Worm (Caenorhabditis elegans) whole organism, dauer: ENCODE data around the gene C44B7.7.

Source experiments
- unc-62 ChIP-seq: sonication (generic microtip); optimal IDR thresholded peaks from 2 replicates; lab custom pipeline; 2017; ENCODE audit warnings: missing biosample characterization, missing genetic modification reagents, missing genetic modification characterization

C44B7.7 gene

DNA sequence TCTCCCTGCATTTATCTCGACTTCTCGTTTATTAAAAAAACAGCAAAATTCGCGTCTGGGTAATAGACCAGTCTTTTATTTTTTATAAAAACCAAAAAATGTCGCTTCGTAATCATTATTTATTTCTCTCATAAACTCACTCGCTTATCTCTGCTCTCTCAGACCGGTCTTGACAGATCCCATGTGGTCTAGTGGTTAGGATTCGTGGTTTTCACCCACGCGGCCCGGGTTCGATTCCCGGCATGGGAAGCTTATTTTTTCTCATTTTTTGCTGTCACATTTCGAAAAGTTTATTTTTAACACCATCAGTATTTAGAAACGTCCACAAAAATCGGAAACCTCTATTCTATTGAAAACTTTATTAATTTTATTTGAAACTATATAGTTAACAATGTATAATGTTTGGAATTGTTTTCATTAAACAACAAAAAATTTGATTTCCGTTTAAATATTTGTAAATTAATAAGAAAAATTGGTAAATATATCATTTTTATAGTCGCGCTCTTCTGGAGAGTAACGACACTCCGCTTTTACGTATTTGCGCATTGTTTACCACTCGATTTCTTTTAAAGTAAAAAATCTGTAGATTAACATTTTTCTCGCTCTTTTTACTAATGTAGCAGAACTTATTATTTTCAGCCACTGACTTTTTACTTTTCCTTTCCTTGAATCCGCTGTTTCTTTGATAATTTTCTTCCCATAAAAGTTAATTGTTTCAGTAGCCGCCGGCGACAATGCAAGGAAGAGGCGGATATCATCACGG is 18.2 kb upstream of the C44B7.7 start, which contains the start of gene hrpl-1:
Gene hrpl-1, plus strand, starts transcription at position 713 of the 763 bp plus-strand sequence.
- no peak for TF ChIP-seq unc-62 (GFP tag; lab: Kevin White, UChicago)

- no peak for TF ChIP-seq unc-62 (GFP tag; lab: Kevin White, UChicago)
Observed at ce11 chrII:6897507-6897906, 17.5 kb upstream of the C44B7.7 start, which contains the start of gene C44B7.11. Gene C44B7.11, minus strand, starts transcription at chrII:6897540.

DNA sequence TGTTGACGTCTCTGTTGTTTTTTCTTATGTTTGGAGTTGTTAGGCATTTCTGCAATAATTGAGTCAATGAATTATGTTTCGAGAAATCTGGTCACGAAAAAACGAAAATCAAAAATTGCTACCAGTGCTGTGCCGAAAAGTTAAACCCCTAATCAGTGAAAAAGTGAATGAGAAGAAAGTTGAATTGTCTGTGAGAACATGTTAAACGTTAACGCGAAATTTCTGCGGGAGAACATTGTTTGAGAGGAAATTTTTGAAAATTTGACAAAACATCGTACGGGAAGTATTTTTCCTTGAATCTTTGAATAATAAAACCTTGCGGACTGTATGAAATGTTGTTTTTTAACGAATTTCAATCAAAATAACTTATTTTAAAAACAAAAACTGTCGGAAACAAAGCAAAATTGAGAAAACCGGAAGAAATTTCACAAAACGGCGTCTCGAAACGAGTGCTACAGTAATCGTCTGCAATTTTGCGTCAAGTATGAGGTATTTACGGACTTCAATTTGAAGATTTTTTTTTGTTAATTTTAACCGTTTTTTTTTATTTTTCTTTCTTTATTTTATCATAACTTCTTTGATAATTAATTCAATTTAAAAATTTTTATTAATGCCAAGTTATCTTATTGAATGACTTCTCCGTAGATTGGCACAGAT is 13.8 kb upstream of the C44B7.7 start, which contains the start of gene adal-1:
Gene adal-1, minus strand, starts transcription at position 51 of the 657 bp plus-strand sequence.
- no peak for TF ChIP-seq unc-62 (GFP tag; lab: Kevin White, UChicago)

DNA sequence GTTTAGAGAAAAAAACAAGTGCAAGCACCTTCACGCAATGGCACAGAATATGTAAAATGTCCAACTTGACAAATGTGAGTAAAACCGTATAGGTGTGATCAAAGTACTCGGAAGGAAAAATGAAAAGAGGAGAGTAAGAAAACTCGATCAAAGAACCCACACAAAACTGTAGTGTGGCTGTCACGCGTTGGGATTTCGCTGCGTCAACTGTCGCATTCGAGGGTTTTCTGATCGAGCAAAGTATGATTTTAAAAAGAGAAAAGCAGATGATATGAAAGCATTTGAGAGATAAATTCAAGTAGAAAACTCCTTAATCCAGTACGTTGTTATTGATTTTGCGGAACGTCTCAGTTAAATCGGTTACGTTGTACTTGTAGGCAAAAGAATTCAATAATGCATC is 11.9 kb upstream of the C44B7.7 start:
- no peak for TF ChIP-seq unc-62 (GFP tag; lab: Kevin White, UChicago)

ce11 chrII:6891176-6891575 is 11.2 kb upstream of the C44B7.7 start:
- no peak for TF ChIP-seq unc-62 (GFP tag; lab: Kevin White, UChicago)

- TF ChIP-seq unc-62 (GFP tag; lab: Kevin White, UChicago) = no peak
Observed at ce11 chrII:6890095-6890494, 10.1 kb upstream of the C44B7.7 start, which contains the start of gene acer-1. Gene acer-1, minus strand, starts transcription at chrII:6890400.

DNA sequence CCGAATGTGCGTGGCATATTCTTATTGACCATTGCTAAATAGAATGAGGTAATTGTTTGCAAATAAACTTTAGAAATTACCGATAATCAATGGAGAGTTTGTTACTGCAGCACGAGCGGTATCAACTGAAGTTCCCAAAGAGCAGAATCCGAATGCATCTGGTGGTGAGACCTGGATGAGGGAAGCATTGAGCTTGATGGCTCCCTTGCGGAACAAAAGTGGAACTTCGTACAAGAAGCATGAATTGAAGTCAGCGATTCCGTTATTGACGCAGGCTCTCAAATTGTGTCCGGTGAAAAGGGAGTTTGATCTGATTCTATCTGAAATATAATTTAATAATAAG is 9.6 kb upstream of the C44B7.7 start:
- TF ChIP-seq unc-62 (GFP tag; lab: Kevin White, UChicago) = no peak

DNA sequence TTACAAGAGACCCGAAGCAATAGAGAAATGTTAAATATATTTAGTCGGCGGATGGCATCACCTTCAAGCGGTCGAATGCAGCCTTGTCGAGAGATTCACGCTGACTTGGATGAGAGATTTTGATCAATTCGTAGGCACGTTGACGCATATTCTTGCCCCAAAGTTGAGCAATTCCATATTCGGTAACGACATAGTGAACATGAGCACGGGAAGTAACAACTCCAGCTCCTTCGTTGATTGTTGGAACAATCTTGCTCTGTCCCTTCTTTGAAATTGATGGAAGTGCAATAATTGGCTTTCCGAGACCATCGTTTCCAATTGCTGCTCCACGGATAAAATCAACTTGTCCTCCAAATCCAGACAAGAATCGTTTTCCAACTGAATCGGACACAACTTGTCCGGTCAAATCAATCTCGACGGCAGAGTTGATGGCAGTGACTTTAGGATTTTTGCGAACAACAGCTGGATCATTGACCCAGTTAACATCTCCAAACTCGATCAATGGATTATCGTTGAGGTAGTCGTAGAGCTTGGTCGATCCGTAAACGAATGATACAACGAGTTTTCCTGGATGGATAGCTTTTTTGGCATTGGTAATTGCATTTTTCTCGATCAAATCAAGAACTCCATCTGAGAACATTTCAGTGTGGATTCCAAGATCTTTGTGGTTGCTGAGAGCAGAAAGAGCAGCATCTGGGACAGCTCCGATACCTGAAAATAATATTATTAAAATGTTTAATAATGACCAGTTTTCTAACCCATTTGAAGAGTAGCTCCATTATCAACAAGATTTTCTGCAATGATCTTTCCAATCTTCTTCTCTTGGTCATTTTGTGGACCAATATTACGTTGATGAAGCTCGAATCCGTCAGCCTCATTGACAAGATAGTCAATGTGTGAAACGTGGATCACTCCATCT is 9.0 kb upstream of the C44B7.7 start:
- TF ChIP-seq unc-62 (GFP tag; lab: Kevin White, UChicago) = no peak

- no peak for TF ChIP-seq unc-62 (GFP tag; lab: Kevin White, UChicago)
Observed at ce11 chrII:6888211-6888610, 8.2 kb upstream of the C44B7.7 start.

DNA sequence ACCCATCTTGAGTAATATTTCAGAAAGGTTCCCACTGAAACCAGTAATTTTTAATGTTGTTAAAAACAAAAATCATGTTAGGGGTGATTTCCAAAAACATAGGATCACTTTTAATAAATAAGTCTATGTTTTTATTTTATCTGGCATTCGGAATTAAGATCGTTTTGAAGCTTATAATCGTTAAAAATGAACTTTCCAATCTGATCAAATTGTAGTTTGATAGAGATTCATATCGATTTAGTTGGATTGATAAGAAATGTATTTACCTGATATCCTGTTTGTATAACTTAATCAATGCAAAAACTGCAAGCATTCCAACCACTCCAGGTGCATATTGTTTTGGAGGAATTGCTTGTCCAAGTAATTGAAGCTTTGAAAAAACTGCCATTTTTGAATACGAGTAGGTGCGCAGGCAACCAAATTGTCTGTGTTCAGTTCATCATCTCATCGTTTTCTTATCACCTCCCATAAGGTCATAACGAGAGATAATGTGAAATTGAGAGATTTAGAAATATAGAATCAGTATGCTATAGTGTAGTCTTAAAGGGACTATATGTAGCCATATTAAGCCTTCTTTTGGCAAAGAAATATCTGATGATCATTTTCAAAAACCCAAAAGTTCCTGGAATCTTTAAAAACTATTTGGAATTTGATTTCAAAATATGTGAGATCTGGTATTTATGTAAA is 7.5 kb upstream of the C44B7.7 start, which contains the start of gene pmp-2:
Gene pmp-2, minus strand, starts transcription at position 487 of the 687 bp plus-strand sequence.
- no peak for TF ChIP-seq unc-62 (GFP tag; lab: Kevin White, UChicago)

DNA sequence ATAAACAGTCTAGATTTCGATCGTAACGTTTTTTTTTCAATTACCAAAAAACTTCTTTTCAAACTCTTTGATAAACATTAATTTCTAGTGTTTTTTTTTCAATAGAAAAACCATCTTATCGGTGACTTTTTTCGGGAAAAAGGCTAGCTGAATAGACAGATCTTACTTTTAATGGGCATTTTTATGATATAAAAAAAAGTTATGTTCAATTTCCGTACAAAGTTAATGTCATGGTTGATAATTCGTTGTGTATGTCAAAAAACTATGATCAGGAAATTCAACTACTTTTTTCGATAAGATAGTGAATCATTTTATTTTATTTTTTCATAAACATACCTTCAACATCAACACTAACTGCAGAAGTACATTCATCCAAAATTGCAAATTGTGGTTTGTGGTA is 4.6 kb upstream of the C44B7.7 start:
- TF ChIP-seq unc-62 (GFP tag; lab: Kevin White, UChicago) = no peak

DNA sequence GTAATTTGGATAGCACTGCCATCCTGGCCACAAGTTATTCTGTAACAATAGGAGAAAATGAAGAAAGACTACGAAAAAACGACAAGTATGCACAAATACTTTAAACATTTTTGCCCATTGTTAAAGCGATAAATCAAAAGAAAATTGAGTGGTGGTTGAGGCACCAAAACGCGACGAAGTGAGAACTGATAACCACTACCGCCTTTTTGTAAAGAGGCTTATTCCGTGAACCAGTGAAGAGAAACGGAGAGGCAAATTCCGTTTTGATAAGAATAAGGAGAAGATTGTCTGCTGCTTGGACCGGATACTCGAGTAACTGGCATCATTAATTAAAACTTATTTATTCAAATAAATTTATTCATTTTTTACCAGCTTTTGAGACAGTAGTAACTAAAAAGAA is 3.7 kb upstream of the C44B7.7 start, which contains the start of gene pmp-1:
Gene pmp-1, minus strand, starts transcription at position 39 of the 400 bp plus-strand sequence.
- no peak for TF ChIP-seq unc-62 (GFP tag; lab: Kevin White, UChicago)

- no peak for TF ChIP-seq unc-62 (GFP tag; lab: Kevin White, UChicago)
Observed at ce11 chrII:6882335-6882734, 2.4 kb upstream of the C44B7.7 start.

DNA sequence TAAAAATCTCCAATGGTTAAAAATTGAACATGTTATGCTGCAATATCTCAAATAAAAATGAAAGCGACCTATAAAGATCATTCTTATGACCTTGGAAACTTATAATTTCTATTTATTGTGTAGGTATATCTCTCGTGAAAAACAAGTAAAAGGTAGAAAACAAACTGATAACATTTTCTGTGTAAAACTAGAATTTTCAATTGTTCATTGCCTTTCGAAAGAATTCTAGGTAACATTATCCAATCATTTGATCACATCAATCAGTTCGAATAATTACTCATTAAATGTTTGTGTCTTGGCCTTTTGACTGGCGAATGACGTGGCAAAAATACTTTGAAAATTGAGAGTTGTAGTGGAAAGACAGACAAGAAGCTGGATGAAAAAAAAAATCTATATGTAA is 2.1 kb downstream of the C44B7.7 start:
- no peak for TF ChIP-seq unc-62 (GFP tag; lab: Kevin White, UChicago)

DNA sequence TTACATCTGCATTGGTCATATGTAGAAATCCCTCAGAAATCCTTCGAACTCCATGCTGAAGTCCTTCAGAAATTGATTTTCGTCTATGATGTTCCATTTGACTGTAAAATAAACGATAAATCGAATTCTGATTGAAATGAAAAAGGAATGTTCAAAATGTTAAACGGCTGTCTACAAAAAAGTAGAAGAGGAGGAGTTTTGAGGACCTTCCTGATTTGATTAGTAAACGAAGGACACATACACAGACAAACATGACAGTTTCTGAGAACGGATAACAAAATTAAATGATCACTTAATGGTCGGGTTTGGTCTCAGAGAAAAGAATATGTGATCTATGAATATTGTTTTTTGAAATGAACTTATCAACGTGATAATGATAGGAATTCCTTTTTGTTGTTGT is 3.0 kb downstream of the C44B7.7 start, which contains the start of gene slc-36.5:
Gene slc-36.5, minus strand, starts transcription at position 101 of the 400 bp plus-strand sequence.
- no peak for TF ChIP-seq unc-62 (GFP tag; lab: Kevin White, UChicago)
